Worm (Caenorhabditis elegans) whole organism, L4/young adult: ENCODE measurements around the gene nhr-251.

Source experiments
- W03F9.2 ChIP-seq: fragments of 150-350 bp; optimal IDR thresholded peaks from 2 replicates; lab custom pipeline; 2014; ENCODE audit warnings: missing biosample characterization, missing genetic modification characterization
- dao-5 ChIP-seq: sonication (generic microtip); optimal IDR thresholded peaks from 2 replicates; lab custom pipeline; 2016; ENCODE audit warnings: missing genotype, missing genetic modification characterization, moderate library complexity, missing compliant biosample characterization
- him-1 ChIP-seq: sonication (generic microtip); optimal IDR thresholded peaks from 2 replicates; lab custom pipeline; 2016; ENCODE audit warnings: missing genotype, missing genetic modification reagents, missing genetic modification characterization, missing compliant biosample characterization

nhr-251 gene

ce11 chrV:600231-600630 lies at the start of gene nhr-251:
nhr-251 (plus strand) TSS chrV:600531.
- TF ChIP-seq dao-5 (no peak), W03F9.2 (no peak), him-1 (tag; lab: Kevin White, UChicago) (no peak)

DNA sequence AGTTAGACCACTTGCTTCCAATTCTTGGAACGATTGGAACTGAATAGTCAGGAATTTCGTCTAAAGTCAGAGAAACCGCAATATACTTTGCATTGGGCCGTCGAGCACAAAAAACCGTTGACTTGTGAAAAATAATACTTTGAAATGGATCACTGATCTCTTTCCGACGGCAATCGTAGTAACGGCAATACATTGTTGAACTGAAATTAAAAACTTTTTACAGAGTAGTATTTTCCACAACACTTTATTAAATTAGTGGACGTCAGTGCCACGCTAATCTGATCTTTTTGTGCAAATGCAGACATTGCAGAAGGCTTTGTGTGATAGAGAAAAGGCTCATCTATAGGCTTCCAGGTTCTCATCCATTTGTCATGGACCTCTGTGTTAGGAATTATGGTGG lies 47.9 kb upstream of the nhr-251 start:
- TF ChIP-seq dao-5 (no peak), W03F9.2 (no peak), him-1 (tag; lab: Kevin White, UChicago) (no peak)

DNA sequence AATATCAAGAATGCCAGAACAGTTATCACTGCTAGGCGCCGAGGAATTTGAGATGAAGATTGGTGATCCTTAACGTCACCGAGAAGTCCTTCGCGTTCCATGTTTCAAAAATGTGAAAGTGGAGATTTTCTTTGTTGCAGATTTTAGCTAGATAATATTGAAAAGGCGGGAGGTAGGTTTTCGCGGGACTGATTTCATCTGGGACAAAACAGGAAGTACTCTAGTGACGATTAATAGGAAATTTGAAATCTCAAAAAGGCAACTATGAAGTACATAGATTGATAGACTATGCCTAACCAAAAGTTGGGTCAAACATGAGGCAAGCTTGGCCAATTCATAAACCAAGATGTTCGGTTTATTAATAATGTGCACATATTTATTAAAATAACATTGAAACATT lies 47.3 kb upstream of the nhr-251 start, which contains the start of gene C14C6.8:
C14C6.8 (minus strand) TSS at position 101 of the 400 bp plus-strand sequence.
- no peak for TF ChIP-seq dao-5
- no peak for TF ChIP-seq W03F9.2
- no peak for TF ChIP-seq him-1 (tag; lab: Kevin White, UChicago)

DNA sequence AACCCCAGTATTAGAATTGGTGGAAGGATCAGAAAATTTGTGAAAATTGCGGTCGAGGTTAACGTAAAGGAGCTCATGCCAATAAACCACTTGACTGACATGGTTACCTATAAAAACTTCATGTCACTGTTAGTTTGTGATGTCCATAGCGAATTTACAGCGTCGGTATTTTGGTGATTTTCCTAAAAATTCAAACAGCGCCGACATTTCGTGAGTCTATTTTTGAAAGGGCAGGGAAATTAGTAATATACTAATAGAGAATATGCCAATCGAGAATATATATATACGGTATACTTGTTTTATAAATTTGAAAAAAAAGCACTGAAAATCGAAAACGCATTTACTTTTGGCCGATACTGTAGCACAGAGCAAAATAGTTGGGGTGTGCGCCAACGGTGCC lies 44.3 kb upstream of the nhr-251 start, which contains the start of gene srx-8:
srx-8 (minus strand) TSS at position 101 of the 400 bp plus-strand sequence.
- TF ChIP-seq him-1 (tag; lab: Kevin White, UChicago), result no peak
- no peak for TF ChIP-seq W03F9.2
- TF ChIP-seq dao-5, result no peak

DNA sequence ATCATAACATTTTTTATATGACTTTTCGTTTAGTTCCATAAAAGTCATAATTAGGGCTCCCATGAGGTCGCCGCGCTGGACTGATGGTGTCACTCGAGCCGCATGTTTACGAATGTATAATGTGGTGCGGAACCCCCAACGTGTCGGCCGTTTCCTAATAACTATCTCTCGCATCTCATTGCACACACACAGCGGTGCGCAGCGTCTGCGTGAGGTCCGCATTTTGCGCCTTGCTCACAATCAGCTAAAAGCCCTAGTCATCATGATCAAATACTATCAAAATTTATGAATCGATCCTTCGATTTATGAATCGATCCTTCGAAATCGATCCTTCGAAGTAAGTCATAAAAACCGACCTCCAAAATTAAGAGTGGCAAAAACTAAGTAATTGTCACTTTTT lies 40.4 kb upstream of the nhr-251 start, which contains the start of gene srx-7:
srx-7 (plus strand) TSS at position 256 of the 400 bp plus-strand sequence.
- TF ChIP-seq him-1 (tag; lab: Kevin White, UChicago) (no peak), W03F9.2 (no peak), dao-5 (no peak)

DNA sequence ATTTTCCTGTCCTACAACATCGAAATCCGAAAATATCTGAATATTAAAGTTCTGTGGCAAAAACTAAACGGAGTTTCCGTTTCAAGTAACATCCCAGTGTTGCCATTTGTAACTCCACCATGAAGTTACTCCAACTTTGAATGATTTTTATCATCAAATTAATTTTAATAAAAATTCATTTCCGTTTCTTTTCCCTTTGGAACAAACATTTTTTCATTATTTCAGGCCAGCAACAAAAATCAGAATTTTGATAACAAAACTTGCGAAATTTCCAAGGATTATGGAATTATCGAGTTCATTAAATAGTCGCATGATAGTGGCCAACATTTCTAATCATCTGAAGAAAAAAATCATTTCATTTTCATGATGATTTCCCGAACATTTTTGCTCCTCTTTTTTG lies 37.5 kb upstream of the nhr-251 start, which contains the start of gene C14C6.2:
C14C6.2 (plus strand) TSS at position 301 of the 400 bp plus-strand sequence.
- TF ChIP-seq W03F9.2 (no peak), dao-5 (no peak), him-1 (tag; lab: Kevin White, UChicago) (no peak)

- TF ChIP-seq W03F9.2, result no peak
Measured at ce11 chrV:565984-566383, 34.3 kb upstream of the nhr-251 start, which contains the start of gene sri-73. sri-73 (minus strand) TSS chrV:566084.

DNA sequence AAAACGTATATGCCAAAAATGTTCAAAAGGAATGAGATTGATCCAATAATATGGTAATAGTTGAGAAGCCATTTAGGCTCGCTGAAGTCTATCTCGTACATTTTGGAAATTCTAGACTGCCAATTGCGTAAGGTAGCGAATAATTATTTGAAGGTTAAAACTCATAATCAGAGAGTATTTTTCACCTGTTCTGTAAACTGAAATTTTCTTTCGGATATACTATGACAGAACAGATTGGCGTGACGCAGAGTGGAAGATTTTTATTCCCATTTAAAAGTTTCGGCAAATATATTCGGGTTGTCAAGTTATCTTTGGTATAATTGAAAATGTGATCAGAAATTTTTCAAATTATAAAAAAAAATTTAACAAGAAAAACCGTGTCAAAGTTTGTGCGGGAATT lies 32.2 kb upstream of the nhr-251 start, which contains the start of gene sri-72:
sri-72 (minus strand) TSS at position 101 of the 400 bp plus-strand sequence.
- TF ChIP-seq him-1 (tag; lab: Kevin White, UChicago) (no peak), W03F9.2 (no peak), dao-5 (no peak)

ce11 chrV:574639-575038 lies 25.7 kb upstream of the nhr-251 start, which contains the start of gene C14C6.13:
C14C6.13 (minus strand) TSS chrV:574739.
- TF ChIP-seq him-1 (tag; lab: Kevin White, UChicago) (no peak), W03F9.2 (no peak), dao-5 (no peak)

DNA sequence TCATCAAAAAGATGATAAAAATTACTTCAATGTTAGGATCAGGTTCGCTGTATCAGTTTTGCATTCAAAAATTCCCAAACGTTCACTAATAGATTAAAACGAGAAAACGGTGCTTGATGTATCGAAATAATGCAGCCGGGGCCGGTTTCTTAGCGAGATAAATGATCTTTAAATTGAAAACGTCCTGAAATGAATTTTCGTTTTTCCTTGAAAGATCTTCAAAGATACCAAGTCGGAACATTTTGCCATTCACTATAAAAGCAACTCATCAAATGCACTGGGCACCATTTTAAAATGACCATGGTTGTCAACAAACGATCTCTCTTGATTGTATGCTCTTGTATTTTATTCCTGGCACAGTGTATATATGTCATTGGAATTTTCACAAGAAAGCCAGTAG lies 24.3 kb upstream of the nhr-251 start, which contains the start of gene K06H6.5:
K06H6.5 (plus strand) TSS at position 301 of the 400 bp plus-strand sequence.
- TF ChIP-seq dao-5, result no peak
- no peak for TF ChIP-seq him-1 (tag; lab: Kevin White, UChicago)
- TF ChIP-seq W03F9.2, result no peak

- TF ChIP-seq dao-5 (no peak), him-1 (tag; lab: Kevin White, UChicago) (no peak), W03F9.2 (no peak)
Measured at ce11 chrV:576918-577317, 23.4 kb upstream of the nhr-251 start.

DNA sequence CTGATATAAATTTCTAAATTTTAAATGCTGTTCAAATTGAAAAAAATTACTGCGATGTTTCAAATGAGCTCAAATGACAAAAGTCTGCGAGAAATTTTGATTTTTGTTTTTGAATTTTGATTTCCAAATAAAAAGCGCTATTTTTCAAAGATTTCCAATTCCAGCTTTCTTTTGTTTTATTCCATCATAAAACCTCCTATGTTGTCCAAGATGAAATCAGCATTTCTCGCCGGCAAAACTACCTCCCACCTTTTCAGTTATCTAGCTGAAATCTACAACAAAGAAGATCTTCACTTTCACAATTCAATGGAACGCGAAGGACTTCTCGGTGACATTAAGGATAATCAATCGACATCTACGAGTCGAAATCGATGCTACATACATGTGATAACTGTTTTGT lies 21.4 kb upstream of the nhr-251 start, which contains the start of gene K06H6.4:
K06H6.4 (plus strand) TSS at position 301 of the 400 bp plus-strand sequence.
- TF ChIP-seq W03F9.2 (no peak), dao-5 (no peak), him-1 (tag; lab: Kevin White, UChicago) (no peak)

ce11 chrV:581616-582015 lies 18.7 kb upstream of the nhr-251 start, which contains the start of gene nstp-7:
nstp-7 (plus strand) TSS chrV:581916.
- no peak for TF ChIP-seq dao-5
- TF ChIP-seq W03F9.2, result no peak
- TF ChIP-seq him-1 (tag; lab: Kevin White, UChicago), result no peak

DNA sequence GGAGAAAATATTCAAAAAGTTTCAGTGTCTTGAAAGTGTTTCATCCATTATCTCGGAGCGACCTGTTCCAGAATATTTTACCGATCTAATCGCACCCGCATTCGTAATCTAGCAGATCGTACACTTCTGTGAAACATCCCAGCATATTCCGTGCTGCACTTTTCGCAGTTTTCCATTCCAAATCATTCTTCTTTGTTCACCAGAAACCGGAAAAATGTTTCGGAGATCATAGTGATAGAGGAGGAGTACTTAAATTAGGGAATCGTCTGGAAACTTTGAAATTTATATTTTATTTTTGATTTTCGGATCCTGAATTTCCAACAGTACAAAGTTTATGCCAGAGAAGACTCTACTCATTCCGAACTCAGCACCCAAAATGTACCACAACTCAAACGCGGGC lies 14.9 kb upstream of the nhr-251 start, which contains the start of gene K06H6.2:
K06H6.2 (plus strand) TSS at position 301 of the 400 bp plus-strand sequence.
- TF ChIP-seq him-1 (tag; lab: Kevin White, UChicago), result no peak
- TF ChIP-seq W03F9.2, result no peak
- TF ChIP-seq dao-5, result no peak

- TF ChIP-seq dao-5 (no peak), W03F9.2 (no peak), him-1 (tag; lab: Kevin White, UChicago) (no peak)
Measured at ce11 chrV:587818-588217, 12.5 kb upstream of the nhr-251 start, which contains the start of gene K06H6.1. K06H6.1 (plus strand) TSS chrV:588118.

- no peak for TF ChIP-seq dao-5
- no peak for TF ChIP-seq W03F9.2
- no peak for TF ChIP-seq him-1 (tag; lab: Kevin White, UChicago)
Measured at ce11 chrV:590182-590581, 10.1 kb upstream of the nhr-251 start, which contains the start of gene ZK488.6. ZK488.6 (plus strand) TSS chrV:590482.
